Worm (Caenorhabditis elegans) whole organism, young adult: ENCODE data around the gene sre-19.
A peak's percentile ranks its signal among the peaks of the same experiment; 100 is the strongest.

Source experiments
- C06A6.2 ChIP-seq: fragments of 200-800 bp; sonication (Bioruptor generic); conservative IDR thresholded peaks from 2 replicates; pipeline ENCODE4 v1.3.6; 2022; ENCODE audit warnings: missing genetic modification characterization, missing compliant biosample characterization
- F23B12.7 ChIP-seq: sonication (generic microtip); optimal IDR thresholded peaks from 2 replicates; lab custom pipeline; 2017; ENCODE audit warnings: missing genetic modification characterization, mild to moderate bottlenecking, missing compliant biosample characterization, antibody characterized with exemption, moderate library complexity; ENCODE audit not compliant: insufficient read depth
- F39B2.1 ChIP-seq: fragments of 200-800 bp; sonication (Bioruptor generic); IDR thresholded peaks from 2 replicates; pipeline ENCODE4 v1.3.6; 2022; ENCODE audit warnings: missing genetic modification reagents, missing genetic modification characterization, missing compliant biosample characterization
- F52B5.7 ChIP-seq: sonication (generic microtip); optimal IDR thresholded peaks from 2 replicates; lab custom pipeline; 2016; ENCODE audit warnings: mild to moderate bottlenecking, missing genetic modification characterization, missing compliant biosample characterization
- F55B11.4 ChIP-seq: sonication (generic microtip); optimal IDR thresholded peaks from 2 replicates; lab custom pipeline; 2016; ENCODE audit warnings: missing compliant biosample characterization, missing genetic modification characterization, borderline replicate concordance; ENCODE audit not compliant: insufficient read depth
- K12H6.12 ChIP-seq: fragments of 200-800 bp; sonication (Bioruptor generic); optimal IDR thresholded peaks from 2 replicates; lab custom pipeline; 2018; ENCODE audit warnings: mild to moderate bottlenecking, missing genetic modification characterization, missing compliant biosample characterization
- Y56A3A.18 ChIP-seq: fragments of 200-800 bp; sonication (Bioruptor generic); IDR thresholded peaks from 2 replicates; pipeline ENCODE4 v1.3.6; 2022; ENCODE audit warnings: missing genetic modification reagents, missing genetic modification characterization, missing compliant biosample characterization
- aptf-3 ChIP-seq: fragments of 200-800 bp; sonication (Bioruptor generic); IDR thresholded peaks from 2 replicates; pipeline ENCODE4 v1.3.6; 2022; ENCODE audit warnings: missing genetic modification characterization, missing compliant biosample characterization
- attf-3 ChIP-seq: fragments of 200-800 bp; sonication (Bioruptor generic); conservative IDR thresholded peaks from 2 replicates; pipeline ENCODE4 v1.3.6; 2022; ENCODE audit warnings: missing genetic modification reagents, missing genetic modification characterization, missing compliant biosample characterization
- attf-5 ChIP-seq: fragments of 200-800 bp; sonication (Bioruptor generic); optimal IDR thresholded peaks from 2 replicates; lab custom pipeline; 2018; ENCODE audit warnings: mild to moderate bottlenecking, missing genetic modification characterization, missing compliant biosample characterization
- bed-2 ChIP-seq: fragments of 200-800 bp; sonication (Bioruptor generic); IDR thresholded peaks from 2 replicates; pipeline ENCODE4 v1.3.6; 2022; ENCODE audit warnings: missing genetic modification reagents, missing genetic modification characterization, missing compliant biosample characterization
- cebp-1 ChIP-seq, 2 experiments: fragments of 200-800 bp in 1 of 2; sonication (Bioruptor generic) in 1 of 2; sonication (generic microtip) in 1 of 2; IDR thresholded peaks in 1 of 2; optimal IDR thresholded peaks in 1 of 2; 2 replicates each; pipeline versions ENCODE4 v1.3.6 to Lab custom; 2017 to 2022; ENCODE audit warnings: missing compliant biosample characterization in 2 of 2, missing genetic modification characterization in 2 of 2, mild to moderate bottlenecking in 1 of 2, missing genetic modification reagents in 1 of 2, moderate library complexity in 1 of 2
- cebp-2 ChIP-seq: fragments of 200-800 bp; sonication (Bioruptor generic); IDR thresholded peaks from 2 replicates; pipeline ENCODE4 v1.3.6; 2022; ENCODE audit warnings: missing genetic modification characterization, missing compliant biosample characterization
- ceh-100 ChIP-seq: fragments of 200-800 bp; sonication (Bioruptor generic); IDR thresholded peaks from 2 replicates; pipeline ENCODE4 v1.3.6; 2022; ENCODE audit warnings: missing genetic modification reagents, missing genetic modification characterization, missing compliant biosample characterization
- ceh-40 ChIP-seq: fragments of 200-800 bp; sonication (Bioruptor generic); IDR thresholded peaks from 2 replicates; pipeline ENCODE4 v1.3.6; 2022; ENCODE audit warnings: missing genetic modification characterization, missing compliant biosample characterization
- ceh-91 ChIP-seq: fragments of 200-800 bp; sonication (Bioruptor generic); IDR thresholded peaks from 2 replicates; pipeline ENCODE4 v1.3.6; 2022; ENCODE audit warnings: missing genetic modification reagents, missing genetic modification characterization, missing compliant biosample characterization
- chd-7 ChIP-seq: sonication (generic microtip); optimal IDR thresholded peaks from 2 replicates; lab custom pipeline; 2016; ENCODE audit warnings: mild to moderate bottlenecking, missing genetic modification characterization, moderate library complexity, missing compliant biosample characterization
- dpl-1 ChIP-seq: fragments of 150-350 bp; optimal IDR thresholded peaks from 2 replicates; lab custom pipeline; 2014; ENCODE audit warnings: missing biosample characterization, missing genetic modification reagents, missing genetic modification characterization
- efl-1 ChIP-seq: fragments of 150-350 bp; optimal IDR thresholded peaks from 2 replicates; lab custom pipeline; 2014; ENCODE audit warnings: missing biosample characterization, missing genetic modification reagents, missing genetic modification characterization
- egl-44 ChIP-seq: fragments of 200-800 bp; sonication (Bioruptor generic); IDR thresholded peaks from 2 replicates; pipeline ENCODE4 v1.3.6; 2022; ENCODE audit warnings: missing genetic modification reagents, missing genetic modification characterization, missing compliant biosample characterization
- ekl-4 ChIP-seq: fragments of 200-800 bp; sonication (Bioruptor generic); IDR thresholded peaks from 2 replicates; pipeline ENCODE4 v1.3.6; 2022; ENCODE audit warnings: missing genetic modification reagents, missing genetic modification characterization, missing compliant biosample characterization
- him-1 ChIP-seq: sonication (generic microtip); optimal IDR thresholded peaks from 2 replicates; lab custom pipeline; 2016; ENCODE audit warnings: missing genotype, missing genetic modification reagents, missing genetic modification characterization, missing compliant biosample characterization
- hsf-1 ChIP-seq: fragments of 200-800 bp; sonication (Bioruptor generic); IDR thresholded peaks from 2 replicates; pipeline ENCODE4 v1.3.6; 2022; ENCODE audit warnings: missing genetic modification reagents, missing genetic modification characterization, missing compliant biosample characterization
- let-526 ChIP-seq: fragments of 200-800 bp; sonication (Bioruptor generic); IDR thresholded peaks from 2 replicates; pipeline ENCODE4 v1.3.6; 2022; ENCODE audit warnings: missing genetic modification reagents, missing genetic modification characterization, missing compliant biosample characterization
- let-607 ChIP-seq, 2 experiments: fragments of 200-800 bp in 1 of 2; sonication (Bioruptor generic) in 1 of 2; sonication (generic microtip) in 1 of 2; optimal IDR thresholded peaks; 2 replicates each; lab custom pipeline; 2016 to 2018; ENCODE audit warnings: mild to moderate bottlenecking in 2 of 2, missing compliant biosample characterization in 2 of 2, missing genetic modification characterization in 2 of 2, moderate library complexity in 2 of 2, missing genotype in 1 of 2
- lin-35 ChIP-seq, 3 experiments: fragments of 150-350 bp in 2 of 3; sonication (generic microtip) in 1 of 3; optimal IDR thresholded peaks; 2 replicates each; lab custom pipeline; 2014 to 2018; ENCODE audit warnings: missing biosample characterization in 3 of 3, missing genetic modification characterization in 3 of 3, missing genetic modification reagents in 3 of 3
- lin-54 ChIP-seq: fragments of 200-800 bp; sonication (Bioruptor generic); optimal IDR thresholded peaks from 2 replicates; lab custom pipeline; 2018; ENCODE audit warnings: mild to moderate bottlenecking, missing genetic modification characterization, missing compliant biosample characterization
- lsl-1 ChIP-seq: fragments of 200-800 bp; sonication (Bioruptor generic); optimal IDR thresholded peaks from 2 replicates; lab custom pipeline; 2018; ENCODE audit warnings: mild to moderate bottlenecking, missing genetic modification characterization, moderate library complexity, missing compliant biosample characterization
- madf-10 ChIP-seq: sonication (generic microtip); optimal IDR thresholded peaks from 2 replicates; lab custom pipeline; 2016; ENCODE audit warnings: mild to moderate bottlenecking, missing genetic modification characterization, missing compliant biosample characterization
- madf-6 ChIP-seq: fragments of 200-800 bp; sonication (Bioruptor generic); IDR thresholded peaks from 2 replicates; pipeline ENCODE4 v1.3.6; 2022; ENCODE audit warnings: missing genetic modification reagents, missing genetic modification characterization, missing compliant biosample characterization
- nfya-2 ChIP-seq: fragments of 200-800 bp; sonication (Bioruptor generic); IDR thresholded peaks from 2 replicates; pipeline ENCODE4 v1.3.6; 2022; ENCODE audit warnings: missing genetic modification reagents, missing genetic modification characterization, missing compliant biosample characterization
- nhr-90 ChIP-seq: sonication (generic microtip); optimal IDR thresholded peaks from 2 replicates; lab custom pipeline; 2016; ENCODE audit warnings: missing genotype, mild to moderate bottlenecking, missing genetic modification characterization, missing compliant biosample characterization
- pha-4 ChIP-seq: fragments of 150-350 bp; sonication (generic microtip); optimal IDR thresholded peaks from 2 replicates; lab custom pipeline; 2014; ENCODE audit warnings: missing biosample characterization, missing genetic modification reagents, missing genetic modification characterization
- rpc-1 ChIP-seq, 2 experiments: fragments of 150-350 bp in 1 of 2; sonication (generic microtip) in 1 of 2; optimal IDR thresholded peaks; 2 replicates each; lab custom pipeline; 2014 to 2018; ENCODE audit warnings: missing biosample characterization in 1 of 2, missing genetic modification characterization in 1 of 2, missing genetic modification reagents in 1 of 2, missing genotype in 1 of 2
- snpc-1.3 ChIP-seq: sonication (generic microtip); optimal IDR thresholded peaks from 2 replicates; lab custom pipeline; 2017; ENCODE audit warnings: missing genetic modification characterization, mild to moderate bottlenecking, missing compliant biosample characterization, antibody characterized with exemption, moderate library complexity, missing genotype, missing genetic modification reagents; ENCODE audit not compliant: insufficient read depth
- snpc-3.4 ChIP-seq: sonication (generic microtip); optimal IDR thresholded peaks from 2 replicates; lab custom pipeline; 2017; ENCODE audit warnings: missing genetic modification characterization, mild to moderate bottlenecking, missing compliant biosample characterization, antibody characterized with exemption, moderate library complexity, missing genotype, missing genetic modification reagents
- snpc-4 ChIP-seq, 5 experiments: fragments of 150-350 bp in 1 of 5; sonication (generic microtip) in 4 of 5; optimal IDR thresholded peaks; 2 replicates each; lab custom pipeline; 2014 to 2018; ENCODE audit warnings: missing genetic modification characterization in 5 of 5, missing biosample characterization in 3 of 5, antibody characterized with exemption in 2 of 5, mild to moderate bottlenecking in 2 of 5, missing compliant biosample characterization in 2 of 5, missing genotype in 2 of 5, moderate library complexity in 2 of 5, missing genetic modification reagents in 1 of 5
- tlf-1 ChIP-seq: fragments of 200-800 bp; sonication (Bioruptor generic); optimal IDR thresholded peaks from 2 replicates; lab custom pipeline; 2018; ENCODE audit warnings: mild to moderate bottlenecking, missing genetic modification characterization, missing compliant biosample characterization
- xnd-1 ChIP-seq: sonication (generic microtip); optimal IDR thresholded peaks from 2 replicates; lab custom pipeline; 2016; ENCODE audit warnings: missing genotype, missing genetic modification reagents, missing genetic modification characterization, missing compliant biosample characterization
- zfh-2 ChIP-seq: fragments of 200-800 bp; sonication (Bioruptor generic); conservative IDR thresholded peaks from 2 replicates; pipeline ENCODE4 v1.3.6; 2022; ENCODE audit warnings: missing genetic modification reagents, missing genetic modification characterization, missing compliant biosample characterization
- ztf-22 ChIP-seq: fragments of 200-800 bp; sonication (Bioruptor generic); optimal IDR thresholded peaks from 2 replicates; lab custom pipeline; 2018; ENCODE audit warnings: mild to moderate bottlenecking, missing genetic modification characterization, moderate library complexity, missing compliant biosample characterization
- ztf-25 ChIP-seq: fragments of 200-800 bp; sonication (Bioruptor generic); IDR thresholded peaks from 2 replicates; pipeline ENCODE4 v1.3.6; 2022; ENCODE audit warnings: missing genetic modification reagents, missing genetic modification characterization, missing compliant biosample characterization
- ztf-26 ChIP-seq: sonication (generic microtip); optimal IDR thresholded peaks from 2 replicates; lab custom pipeline; 2017; ENCODE audit warnings: missing genetic modification characterization, missing compliant biosample characterization

sre-19 gene

DNA sequence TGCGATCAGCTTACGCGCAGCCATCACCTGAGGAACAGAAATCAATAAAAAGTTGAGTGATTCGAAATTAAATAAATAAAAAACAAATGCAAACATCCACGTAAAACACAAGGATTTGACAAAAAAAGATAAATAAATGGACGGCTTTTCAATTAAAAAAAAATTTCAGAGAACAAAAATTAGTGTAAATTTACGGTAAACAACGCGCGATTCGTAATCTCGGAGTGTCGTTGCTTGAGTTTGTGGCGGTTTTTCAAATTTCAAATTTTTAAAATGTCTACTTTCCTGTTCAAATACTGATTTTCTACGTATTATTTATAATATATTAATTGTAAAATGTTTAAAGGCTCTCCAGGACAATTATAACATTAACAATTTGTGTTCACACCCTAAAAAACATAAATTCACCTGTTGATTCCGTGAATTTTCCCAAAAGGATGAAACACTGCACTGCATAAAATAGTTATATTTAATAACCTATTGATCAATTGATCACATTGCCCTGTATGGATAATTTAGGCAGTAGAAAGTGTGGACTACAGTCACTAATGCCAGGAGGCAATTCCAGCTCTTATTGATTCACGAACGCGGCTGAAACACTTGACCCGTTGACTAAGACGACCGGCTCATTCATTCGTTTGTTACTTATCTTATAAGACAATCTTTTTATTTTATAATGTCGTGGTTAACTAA is 29.6 kb downstream of the sre-19 start, which contains the start of the genes marb-1 and F35G2.3:
Gene marb-1 (minus strand): TSS at position 27 of the 693 bp plus-strand sequence.
Gene F35G2.3 (plus strand): TSS at position 643 of the 693 bp plus-strand sequence.
- TF ChIP-seq zfh-2 (no peak), ceh-91 (GFP tag; lab: Robert Waterston, UW) (no peak), dpl-1 (GFP tag; lab: Kevin White, UChicago) (peak; percentile 1), attf-5 (GFP tag; lab: Kevin White, UChicago) (no peak), ceh-40 (GFP tag; lab: Robert Waterston, UW) (no peak), snpc-4 (GFP tag; optimal IDR thresholded peaks at IDR 0.05; lab: Kevin White, UChicago) (no peak), snpc-4 (tag; optimal IDR thresholded peaks at IDR 0.05; lab: Kevin White, UChicago) (peak in 2 of 4 experiments; percentile 8 to 27), ztf-22 (no peak), lin-54 (GFP tag; lab: Kevin White, UChicago) (peak; percentile 67), madf-6 (GFP tag; lab: Robert Waterston, UW) (no peak), efl-1 (GFP tag; lab: Kevin White, UChicago) (peak; percentile 62), chd-7 (no peak), lin-35 (GFP tag; optimal IDR thresholded peaks at IDR 0.05; lab: Kevin White, UChicago) (peak in 1 of 3 experiments; percentile 77), pha-4 (peak; percentile 28), F52B5.7 (tag; lab: Kevin White, UChicago) (no peak), F55B11.4 (tag; lab: Kevin White, UChicago) (no peak), K12H6.12 (no peak), nhr-90 (tag; lab: Kevin White, UChicago) (no peak), C06A6.2 (no peak), Y56A3A.18 (no peak), cebp-1 (GFP tag; IDR thresholded peaks at IDR 0.05; lab: Robert Waterston, UW) (no peak), cebp-1 (tag; optimal IDR thresholded peaks at IDR 0.05; lab: Kevin White, UChicago) (no peak), F23B12.7 (peak; percentile 11), attf-3 (GFP tag; lab: Robert Waterston, UW) (peak; percentile 96), rpc-1 (optimal IDR thresholded peaks at IDR 0.05; lab: Kevin White, UChicago) (no peak), rpc-1 (tag; optimal IDR thresholded peaks at IDR 0.05; lab: Kevin White, UChicago) (no peak), snpc-3.4 (tag; lab: Kevin White, UChicago) (peak; percentile 3), F39B2.1 (GFP tag; lab: Robert Waterston, UW) (no peak), ceh-100 (GFP tag; lab: Robert Waterston, UW) (no peak), him-1 (peak; percentile 15), tlf-1 (GFP tag; lab: Kevin White, UChicago) (no peak), bed-2 (GFP tag; lab: Robert Waterston, UW) (no peak)

DNA sequence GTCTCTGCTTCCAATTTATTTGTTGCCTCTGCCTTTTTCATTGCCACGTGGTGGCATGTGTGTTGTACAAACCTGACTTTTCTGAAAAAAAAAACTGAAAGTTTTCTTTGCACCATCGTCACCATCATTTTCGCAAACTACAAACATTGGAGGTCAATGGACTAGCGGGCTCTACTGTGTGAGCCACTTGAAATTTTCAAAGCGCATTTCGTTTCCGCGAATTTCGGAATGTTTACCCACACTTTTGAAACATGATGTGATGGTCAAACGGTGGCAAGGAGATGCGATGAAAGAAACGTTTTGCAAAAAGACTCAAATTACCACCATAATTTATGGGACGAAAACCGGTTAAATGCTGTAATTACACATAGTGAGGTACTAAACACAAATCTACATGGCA is 30.9 kb downstream of the sre-19 start:
- TF ChIP-seq cebp-2 (0 out of 2 replicates have a peak, but pooled peaks have one; percentile 6), madf-10 (tag; lab: Kevin White, UChicago) (no peak), snpc-1.3 (tag; lab: Kevin White, UChicago) (no peak), Y56A3A.18 (0 out of 2 replicates have a peak, but pooled peaks have one; percentile 28), let-607 (tag; optimal IDR thresholded peaks at IDR 0.05; lab: Kevin White, UChicago) (peak in 1 of 2 experiments; percentile 0), xnd-1 (tag; lab: Kevin White, UChicago) (peak; percentile 7), madf-6 (GFP tag; lab: Robert Waterston, UW) (0 out of 2 replicates have a peak, but pooled peaks have one; percentile 25), egl-44 (GFP tag; lab: Robert Waterston, UW) (no peak), rpc-1 (optimal IDR thresholded peaks at IDR 0.05; lab: Kevin White, UChicago) (no peak), rpc-1 (tag; optimal IDR thresholded peaks at IDR 0.05; lab: Kevin White, UChicago) (no peak), hsf-1 (GFP tag; lab: Robert Waterston, UW) (peak; percentile 13; the same call in 1 of the 2 replicates), lsl-1 (GFP tag; lab: Kevin White, UChicago) (no peak), let-526 (no peak), attf-3 (GFP tag; lab: Robert Waterston, UW) (0 out of 2 replicates have a peak, but pooled peaks have one; percentile 48), him-1 (peak; percentile 73), ztf-25 (GFP tag; lab: Robert Waterston, UW) (no peak), ekl-4 (GFP tag; lab: Robert Waterston, UW) (0 out of 2 replicates have a peak, but pooled peaks have one; percentile 26), nfya-2 (GFP tag; lab: Robert Waterston, UW) (no peak), aptf-3 (GFP tag; lab: Robert Waterston, UW) (0 out of 2 replicates have a peak, but pooled peaks have one; percentile 15), ztf-26 (tag; lab: Kevin White, UChicago) (no peak), F23B12.7 (no peak), ceh-100 (GFP tag; lab: Robert Waterston, UW) (no peak)
